Worm (Caenorhabditis elegans) whole organism, L4 larva: ENCODE results near the gene plk-3.
A peak's percentile ranks its signal among the peaks of the same experiment; 100 is the strongest.

Source experiments
- Y48G9A.11 ChIP-seq: fragments of 200-800 bp; sonication (Bioruptor generic); IDR thresholded peaks from 2 replicates; pipeline ENCODE4 v1.3.6; 2022; ENCODE audit warnings: missing genetic modification reagents, missing genetic modification characterization, missing compliant biosample characterization
- ZK546.5 ChIP-seq, 2 experiments: sonication (generic microtip); optimal IDR thresholded peaks; 2 replicates each; lab custom pipeline; 2017; ENCODE audit warnings: missing biosample characterization in 2 of 2, missing genetic modification characterization in 2 of 2
- aha-1 ChIP-seq: fragments of 150-350 bp; peaks from one replicate; lab custom pipeline; 2014; ENCODE audit warnings: missing biosample characterization, missing genetic modification characterization
- ama-1 ChIP-seq: fragments of 150-350 bp; optimal IDR thresholded peaks from 2 replicates; lab custom pipeline; 2014; ENCODE audit warnings: inconsistent platforms, mixed read lengths
- ceh-32 ChIP-seq: sonication (generic microtip); optimal IDR thresholded peaks from 2 replicates; lab custom pipeline; 2016; ENCODE audit warnings: mild to moderate bottlenecking, missing genetic modification characterization, missing compliant biosample characterization; ENCODE audit not compliant: poor library complexity
- daf-16 ChIP-seq, 3 experiments: sonication (generic microtip); optimal IDR thresholded peaks; 2 replicates each; lab custom pipeline; 2016 to 2017; ENCODE audit warnings: missing genetic modification characterization in 3 of 3, missing genetic modification reagents in 3 of 3, mild to moderate bottlenecking in 2 of 3, missing compliant biosample characterization in 2 of 3, missing biosample characterization in 1 of 3, moderate library complexity in 1 of 3
- hlh-30 ChIP-seq: sonication (generic microtip); optimal IDR thresholded peaks from 2 replicates; lab custom pipeline; 2017; ENCODE audit warnings: antibody characterized with exemption, mild to moderate bottlenecking, missing genetic modification characterization, missing compliant biosample characterization; ENCODE audit not compliant: insufficient read depth
- nhr-11 ChIP-seq: fragments of 150-350 bp; optimal IDR thresholded peaks from 2 replicates; lab custom pipeline; 2014; ENCODE audit warnings: missing biosample characterization, missing genetic modification characterization
- php-3 ChIP-seq: fragments of 200-800 bp; sonication (Bioruptor generic); IDR thresholded peaks from 2 replicates; pipeline ENCODE4 v1.3.6; 2022; ENCODE audit warnings: missing genetic modification reagents, missing genetic modification characterization, missing compliant biosample characterization
- spr-1 ChIP-seq: sonication (generic microtip); optimal IDR thresholded peaks from 2 replicates; lab custom pipeline; 2016; ENCODE audit warnings: mild to moderate bottlenecking, missing genetic modification characterization, missing compliant biosample characterization
- unc-62 ChIP-seq, 3 experiments: fragments of 150-350 bp in 1 of 3; sonication (generic microtip); optimal IDR thresholded peaks in 2 of 3; peaks in 1 of 3; 1 replicate in 1 of 3; 2 replicates in 2 of 3; lab custom pipeline; 2014 to 2017; ENCODE audit warnings: missing biosample characterization in 3 of 3, missing genetic modification characterization in 3 of 3, missing genetic modification reagents in 3 of 3, missing genotype in 1 of 3

plk-3 gene

ce11 chrIV:7426055-7426454, 47.0 kb downstream of the plk-3 start:
- TF ChIP-seq hlh-30 (tag; lab: Kevin White, UChicago) (no peak), aha-1 (tag; lab: Kevin White, UChicago) (peak; percentile 40), daf-16 (GFP tag; optimal IDR thresholded peaks at IDR 0.05; lab: Kevin White, UChicago) (peak in 1 of 2 experiments; percentile 18), daf-16 (tag; optimal IDR thresholded peaks at IDR 0.05; lab: Kevin White, UChicago) (no peak), php-3 (no peak), ceh-32 (tag; lab: Kevin White, UChicago) (no peak), nhr-11 (tag; lab: Kevin White, UChicago) (peak; percentile 63), spr-1 (no peak)

DNA sequence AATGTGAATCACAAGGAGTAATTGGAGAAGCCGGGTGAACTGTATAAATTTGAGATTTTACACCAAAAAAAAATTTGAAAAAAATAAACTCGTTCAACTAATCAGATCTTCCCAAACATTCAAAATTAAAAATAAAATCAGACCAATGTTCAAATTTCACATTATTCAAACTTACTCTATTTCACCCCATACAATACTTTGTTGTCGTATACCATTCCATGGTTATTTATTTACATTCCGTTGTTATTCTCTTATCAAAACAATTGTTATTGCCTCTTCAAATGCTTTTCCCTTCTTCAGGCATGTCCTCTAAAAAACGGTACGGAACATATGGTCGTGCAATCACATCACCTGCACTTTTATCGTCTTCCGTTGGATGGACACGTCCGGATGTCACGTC, 48.8 kb downstream of the plk-3 start, which contains the start of gene unc-82:
Gene unc-82 (plus strand): TSS at position 301 of the 400 bp plus-strand sequence.
- TF ChIP-seq aha-1 (tag; lab: Kevin White, UChicago) = peak; percentile 74
- no peak for TF ChIP-seq Y48G9A.11

ce11 chrIV:7420913-7421312, 52.1 kb downstream of the plk-3 start, which contains the start of gene srtx-1:
Gene srtx-1, plus strand, starts transcription at chrIV:7421213.
- TF ChIP-seq ama-1 (lab: Kevin White, UChicago) (no peak), unc-62 (GFP tag; optimal IDR thresholded peaks at IDR 0.05 in 1 of 2; lab: Kevin White, UChicago) (peak in 1 of 2 experiments; percentile 70), unc-62 (tag; optimal IDR thresholded peaks at IDR 0.05; lab: Kevin White, UChicago) (no peak), ZK546.5 (tag; optimal IDR thresholded peaks at IDR 0.05; lab: Kevin White, UChicago) (no peak)
- TF ChIP-seq, all 104 proteins: peak for 1
